Worm (Caenorhabditis elegans) whole organism, young adult: Measurements from ENCODE around the gene Y62H9A.1.

Source experiments
- C06A6.2 ChIP-seq: fragments of 200-800 bp; sonication (Bioruptor generic); conservative IDR thresholded peaks from 2 replicates; pipeline ENCODE4 v1.3.6; 2022; ENCODE audit warnings: missing genetic modification characterization, missing compliant biosample characterization
- Y53F4B.3 ChIP-seq: fragments of 200-800 bp; sonication (Bioruptor generic); IDR thresholded peaks from 2 replicates; pipeline ENCODE4 v1.3.6; 2022; ENCODE audit warnings: missing genetic modification reagents, missing genetic modification characterization, missing compliant biosample characterization
- ama-1 ChIP-seq, 3 experiments: fragments of 150-350 bp in 1 of 3; sonication (generic microtip) in 2 of 3; optimal IDR thresholded peaks; 2 replicates each; lab custom pipeline; 2014 to 2018; ENCODE audit warnings: missing biosample characterization in 2 of 3, missing genetic modification characterization in 2 of 3, missing genetic modification reagents in 2 of 3
- ceh-40 ChIP-seq: fragments of 200-800 bp; sonication (Bioruptor generic); IDR thresholded peaks from 2 replicates; pipeline ENCODE4 v1.3.6; 2022; ENCODE audit warnings: missing genetic modification characterization, missing compliant biosample characterization
- ceh-79 ChIP-seq: sonication (generic microtip); optimal IDR thresholded peaks from 2 replicates; lab custom pipeline; 2017; ENCODE audit warnings: mild to moderate bottlenecking, missing genetic modification characterization, missing compliant biosample characterization
- dpl-1 ChIP-seq: fragments of 150-350 bp; optimal IDR thresholded peaks from 2 replicates; lab custom pipeline; 2014; ENCODE audit warnings: missing biosample characterization, missing genetic modification reagents, missing genetic modification characterization
- let-607 ChIP-seq, 2 experiments: fragments of 200-800 bp in 1 of 2; sonication (Bioruptor generic) in 1 of 2; sonication (generic microtip) in 1 of 2; optimal IDR thresholded peaks; 2 replicates each; lab custom pipeline; 2016 to 2018; ENCODE audit warnings: mild to moderate bottlenecking in 2 of 2, missing compliant biosample characterization in 2 of 2, missing genetic modification characterization in 2 of 2, moderate library complexity in 2 of 2, missing genotype in 1 of 2
- rcor-1 ChIP-seq: fragments of 200-800 bp; sonication (Bioruptor generic); IDR thresholded peaks from 2 replicates; pipeline ENCODE4 v1.3.6; 2022; ENCODE audit warnings: missing genetic modification reagents, missing genetic modification characterization, missing compliant biosample characterization

DNA sequence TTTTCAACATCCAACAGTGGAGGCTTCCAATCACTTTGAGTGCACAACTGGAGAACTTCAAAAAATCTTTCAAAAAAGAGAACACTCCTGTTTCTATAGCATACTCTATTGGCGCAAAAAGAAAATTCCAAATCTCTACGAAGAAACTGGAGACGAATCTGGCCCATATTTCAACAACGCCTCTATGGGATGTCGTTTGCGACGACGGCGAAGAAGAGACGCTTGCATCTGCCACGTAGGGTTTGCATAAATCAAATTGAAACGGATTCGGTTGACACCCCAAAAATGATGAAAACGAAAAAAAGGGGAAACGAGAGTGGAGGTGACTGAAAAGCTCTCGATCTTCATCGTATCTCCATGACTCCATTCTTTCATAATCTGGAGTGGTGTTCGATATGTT lies 19.1 kb upstream of the Y62H9A.1 start:
- TF ChIP-seq ceh-40 (GFP tag; lab: Robert Waterston, UW) (no peak), let-607 (tag; optimal IDR thresholded peaks at IDR 0.05; lab: Kevin White, UChicago) (no peak), C06A6.2 (no peak), ama-1 (optimal IDR thresholded peaks at IDR 0.05; lab: Kevin White, UChicago) (no peak), ama-1 (GFP tag; optimal IDR thresholded peaks at IDR 0.05; lab: Kevin White, UChicago) (no peak), rcor-1 (GFP tag; lab: Robert Waterston, UW) (no peak), dpl-1 (GFP tag; lab: Kevin White, UChicago) (no peak), ceh-79 (no peak), Y53F4B.3 (GFP tag; lab: Robert Waterston, UW) (no peak)
